Worm (Caenorhabditis elegans) whole organism, L3 larva: Measurements from ENCODE around the gene Y39E4B.11.

Source experiments
- R02D3.7 ChIP-seq: fragments of 150-350 bp; optimal IDR thresholded peaks from 2 replicates; lab custom pipeline; 2014; ENCODE audit warnings: missing biosample characterization, missing genetic modification characterization
- ceh-16 ChIP-seq: sonication (generic microtip); optimal IDR thresholded peaks from 2 replicates; lab custom pipeline; 2017; ENCODE audit warnings: missing biosample characterization, missing genetic modification characterization
- lin-15B ChIP-seq: fragments of 150-350 bp; optimal IDR thresholded peaks from 2 replicates; lab custom pipeline; 2014; ENCODE audit warnings: missing biosample characterization, missing genetic modification characterization
- unc-62 ChIP-seq: fragments of 150-350 bp; sonication (generic microtip); optimal IDR thresholded peaks from 4 replicates; lab custom pipeline; 2014; ENCODE audit warnings: missing biosample characterization, missing genetic modification reagents, missing genetic modification characterization

- TF ChIP-seq R02D3.7 (tag; lab: Kevin White, UChicago) (no peak), lin-15B (tag; lab: Kevin White, UChicago) (peak; percentile 45), ceh-16 (tag; lab: Kevin White, UChicago) (no peak), unc-62 (GFP tag; lab: Kevin White, UChicago) (no peak)
These were observed 17.0 kb upstream of the Y39E4B.11 start for ce11 chrIII:13187773-13188172.
